Fruit fly (Drosophila melanogaster) whole organism, embryonic: ENCODE measurements around the gene in.
A peak's percentile ranks its signal among the peaks of the same experiment; 100 is the strongest.

Experiments
- C15 ChIP-seq: fragments of 200-800 bp; sonication (Bioruptor generic); IDR thresholded peaks from 3 replicates; pipeline ENCODE4 v1.3.6; 2022; ENCODE audit warnings: missing biosample characterization, missing genetic modification characterization
- CG10366 ChIP-seq: fragments of 200-800 bp; sonication (Bioruptor generic); IDR thresholded peaks from 2 replicates; pipeline ENCODE4 v1.3.6; 2022; ENCODE audit warnings: missing biosample characterization, missing genetic modification characterization
- CG10565 ChIP-seq: fragments of 200-800 bp; sonication (Bioruptor generic); optimal IDR thresholded peaks from 3 replicates; lab custom pipeline; 2016; ENCODE audit warnings: missing biosample characterization, mild to moderate bottlenecking, missing genetic modification characterization
- CG10654 ChIP-seq: fragments of 200-800 bp; sonication (Bioruptor generic); optimal IDR thresholded peaks from 2 replicates; lab custom pipeline; 2016; ENCODE audit warnings: missing biosample characterization, missing genetic modification characterization
- CG16813 ChIP-seq: fragments of 200-800 bp; sonication (Bioruptor generic); IDR thresholded peaks from 3 replicates; pipeline ENCODE4 v1.3.6; 2022; ENCODE audit warnings: missing biosample characterization, missing genetic modification characterization; ENCODE audit not compliant: partially characterized antibody
- CG17186 ChIP-seq: fragments of 200-800 bp; sonication (Bioruptor generic); optimal IDR thresholded peaks from 3 replicates; lab custom pipeline; 2017; ENCODE audit warnings: missing biosample characterization, missing genetic modification reagents, missing genetic modification characterization
- CG17802 ChIP-seq: fragments of 200-800 bp; sonication (Bioruptor generic); optimal IDR thresholded peaks from 2 replicates; lab custom pipeline; 2018; ENCODE audit warnings: missing biosample characterization, mild to moderate bottlenecking, missing genetic modification characterization, moderate library complexity
- CG2120 ChIP-seq: fragments of 200-800 bp; sonication (Bioruptor generic); optimal IDR thresholded peaks from 3 replicates; lab custom pipeline; 2016; ENCODE audit warnings: missing biosample characterization, missing genetic modification characterization
- CG2129 ChIP-seq: fragments of 200-800 bp; sonication (Bioruptor generic); IDR thresholded peaks from 2 replicates; pipeline ENCODE4 v1.3.6; 2022; ENCODE audit warnings: missing biosample characterization, missing genetic modification characterization; ENCODE audit not compliant: partially characterized antibody
- CG2875 ChIP-seq: fragments of 200-800 bp; sonication (Bioruptor generic); optimal IDR thresholded peaks from 2 replicates; lab custom pipeline; 2017; ENCODE audit warnings: missing biosample characterization, mild to moderate bottlenecking, missing genetic modification characterization, missing genetic modification reagents
- CG31365 ChIP-seq: fragments of 200-800 bp; sonication (Bioruptor generic); optimal IDR thresholded peaks from 2 replicates; lab custom pipeline; 2018; ENCODE audit warnings: missing biosample characterization, mild to moderate bottlenecking, missing genetic modification characterization
- CG3407 ChIP-seq: fragments of 200-800 bp; sonication (Bioruptor generic); optimal IDR thresholded peaks from 2 replicates; lab custom pipeline; 2018; ENCODE audit warnings: missing biosample characterization, mild to moderate bottlenecking, missing genetic modification characterization
- CG4424 ChIP-seq: fragments of 200-800 bp; sonication (Bioruptor generic); optimal IDR thresholded peaks from 3 replicates; lab custom pipeline; 2016; ENCODE audit warnings: missing biosample characterization, missing genetic modification characterization
- CG6791 ChIP-seq: fragments of 200-800 bp; sonication (Bioruptor generic); IDR thresholded peaks from 3 replicates; pipeline ENCODE4 v1.3.6; 2022; ENCODE audit warnings: missing biosample characterization, missing genetic modification characterization; ENCODE audit not compliant: partially characterized antibody
- CG8359 ChIP-seq: fragments of 200-800 bp; sonication (Bioruptor generic); optimal IDR thresholded peaks from 2 replicates; lab custom pipeline; 2017; ENCODE audit warnings: missing biosample characterization, mild to moderate bottlenecking, missing genetic modification characterization, borderline replicate concordance
- CG8478 ChIP-seq: fragments of >200 bp; optimal IDR thresholded peaks from 2 replicates; lab custom pipeline; 2018
- CG9727 ChIP-seq: fragments of 200-800 bp; sonication (Bioruptor generic); optimal IDR thresholded peaks from 3 replicates; lab custom pipeline; 2017; ENCODE audit warnings: missing biosample characterization, mild to moderate bottlenecking, missing genetic modification characterization
- CG9932 ChIP-seq: fragments of 200-800 bp; sonication (Bioruptor generic); IDR thresholded peaks from 2 replicates; pipeline ENCODE4 v1.3.6; 2022; ENCODE audit warnings: missing biosample characterization, missing genetic modification characterization
- D ChIP-seq, 2 experiments: fragments of 200-800 bp in 1 of 2; fragments of >200 bp in 1 of 2; sonication (Bioruptor generic) in 1 of 2; optimal IDR thresholded peaks; 2 replicates in 1 of 2; 3 replicates in 1 of 2; lab custom pipeline; 2017; ENCODE audit warnings: mild to moderate bottlenecking in 1 of 2, missing biosample characterization in 1 of 2, missing genetic modification characterization in 1 of 2, missing genetic modification reagents in 1 of 2
- Fer3 ChIP-seq: fragments of 200-800 bp; sonication (Bioruptor generic); optimal IDR thresholded peaks from 2 replicates; lab custom pipeline; 2018; ENCODE audit warnings: missing biosample characterization, mild to moderate bottlenecking, missing genetic modification characterization, moderate library complexity
- Mad ChIP-seq: fragments of 200-800 bp; sonication (Bioruptor generic); optimal IDR thresholded peaks from 2 replicates; lab custom pipeline; 2016; ENCODE audit warnings: missing biosample characterization, missing genetic modification characterization
- Mrtf ChIP-seq: fragments of 200-800 bp; sonication (Bioruptor generic); IDR thresholded peaks from 3 replicates; pipeline ENCODE4 v1.3.6; 2022; ENCODE audit warnings: missing biosample characterization, missing genetic modification characterization
- Oli ChIP-seq: fragments of 200-800 bp; sonication (Bioruptor generic); optimal IDR thresholded peaks from 2 replicates; lab custom pipeline; 2018; ENCODE audit warnings: missing biosample characterization, mild to moderate bottlenecking, missing genetic modification characterization, moderate library complexity
- Xbp1 ChIP-seq: fragments of 200-800 bp; sonication (Bioruptor generic); optimal IDR thresholded peaks from 3 replicates; lab custom pipeline; 2016; ENCODE audit warnings: missing biosample characterization, mild to moderate bottlenecking, missing genetic modification characterization
- ap ChIP-seq: fragments of 200-800 bp; sonication (Bioruptor generic); IDR thresholded peaks from 2 replicates; pipeline ENCODE4 v1.3.6; 2022; ENCODE audit warnings: missing biosample characterization, missing genetic modification characterization
- ara ChIP-seq: fragments of 200-800 bp; sonication (Bioruptor generic); IDR thresholded peaks from 2 replicates; pipeline ENCODE4 v1.3.6; 2022; ENCODE audit warnings: missing biosample characterization, missing genetic modification characterization
- ase ChIP-seq: fragments of 200-800 bp; sonication (Bioruptor generic); IDR thresholded peaks from 3 replicates; pipeline ENCODE4 v1.3.6; 2022; ENCODE audit warnings: missing biosample characterization, missing genetic modification characterization
- cad ChIP-seq: fragments of >200 bp; optimal IDR thresholded peaks from 2 replicates; lab custom pipeline; 2017; ENCODE audit warnings: missing biosample characterization, missing genetic modification characterization
- cato ChIP-seq: fragments of 200-800 bp; sonication (Bioruptor generic); optimal IDR thresholded peaks from 2 replicates; lab custom pipeline; 2016; ENCODE audit warnings: missing biosample characterization, missing genetic modification characterization, borderline replicate concordance
- caup ChIP-seq: fragments of 200-800 bp; sonication (Bioruptor generic); optimal IDR thresholded peaks from 3 replicates; lab custom pipeline; 2017; ENCODE audit warnings: missing biosample characterization, mild to moderate bottlenecking, missing genetic modification characterization, moderate library complexity; ENCODE audit not compliant: severe bottlenecking
- chn ChIP-seq: fragments of 200-800 bp; sonication (Bioruptor generic); optimal IDR thresholded peaks from 2 replicates; lab custom pipeline; 2016; ENCODE audit warnings: missing biosample characterization, missing genetic modification characterization
- croc ChIP-seq: fragments of 200-800 bp; sonication (Bioruptor generic); conservative IDR thresholded peaks from 3 replicates; pipeline ENCODE4 v1.3.6; 2022; ENCODE audit warnings: missing biosample characterization, missing genetic modification characterization
- dpn ChIP-seq, 2 experiments: fragments of 200-800 bp; sonication (Bioruptor generic); optimal IDR thresholded peaks; 3 replicates each; lab custom pipeline; 2016; ENCODE audit warnings: missing biosample characterization in 2 of 2, missing genetic modification characterization in 2 of 2
- fd96Cb ChIP-seq: fragments of 200-800 bp; sonication (Bioruptor generic); optimal IDR thresholded peaks from 2 replicates; lab custom pipeline; 2018; ENCODE audit warnings: missing biosample characterization, mild to moderate bottlenecking, missing genetic modification characterization, moderate library complexity
- gfzf ChIP-seq: fragments of 200-800 bp; sonication (Bioruptor generic); optimal IDR thresholded peaks from 2 replicates; lab custom pipeline; 2016; ENCODE audit warnings: missing biosample characterization, mild to moderate bottlenecking, missing genetic modification characterization, moderate library complexity
- gsb ChIP-seq: fragments of 200-800 bp; sonication (Bioruptor generic); IDR thresholded peaks from 2 replicates; pipeline ENCODE4 v1.3.6; 2022; ENCODE audit warnings: missing biosample characterization, missing genetic modification characterization
- h ChIP-seq: fragments of >200 bp; optimal IDR thresholded peaks from 2 replicates; lab custom pipeline; 2017
- ind ChIP-seq: fragments of 200-800 bp; sonication (Bioruptor generic); optimal IDR thresholded peaks from 3 replicates; lab custom pipeline; 2016; ENCODE audit warnings: missing biosample characterization, missing genetic modification characterization
- ken ChIP-seq: fragments of 200-800 bp; sonication (Bioruptor generic); IDR thresholded peaks from 3 replicates; pipeline ENCODE4 v1.3.6; 2022; ENCODE audit warnings: missing biosample characterization, missing genetic modification characterization
- lilli ChIP-seq: fragments of 200-800 bp; sonication (Bioruptor generic); optimal IDR thresholded peaks from 3 replicates; lab custom pipeline; 2016; ENCODE audit warnings: missing biosample characterization, missing genetic modification characterization
- nau ChIP-seq: fragments of 200-800 bp; sonication (Bioruptor generic); optimal IDR thresholded peaks from 3 replicates; lab custom pipeline; 2017; ENCODE audit warnings: missing biosample characterization, mild to moderate bottlenecking, missing genetic modification characterization, missing genetic modification reagents
- oc ChIP-seq: fragments of 200-800 bp; sonication (Bioruptor generic); optimal IDR thresholded peaks from 2 replicates; lab custom pipeline; 2018; ENCODE audit warnings: missing biosample characterization, mild to moderate bottlenecking, missing genetic modification characterization, moderate library complexity
- pfk ChIP-seq: fragments of 200-800 bp; sonication (Bioruptor generic); optimal IDR thresholded peaks from 2 replicates; lab custom pipeline; 2018; ENCODE audit warnings: missing biosample characterization, mild to moderate bottlenecking, missing genetic modification characterization, moderate library complexity
- pzg ChIP-seq: fragments of 200-800 bp; sonication (Bioruptor generic); optimal IDR thresholded peaks from 3 replicates; lab custom pipeline; 2018; ENCODE audit warnings: missing biosample characterization, mild to moderate bottlenecking, missing genetic modification characterization, moderate library complexity
- rib ChIP-seq: fragments of 200-800 bp; sonication (Bioruptor generic); IDR thresholded peaks from 2 replicates; pipeline ENCODE4 v1.3.6; 2022; ENCODE audit warnings: missing biosample characterization, missing genetic modification characterization
- run ChIP-seq: fragments of 200-800 bp; sonication (Bioruptor generic); optimal IDR thresholded peaks from 3 replicates; lab custom pipeline; 2018; ENCODE audit warnings: missing biosample characterization, mild to moderate bottlenecking, missing genetic modification characterization
- sug ChIP-seq: fragments of 200-800 bp; optimal IDR thresholded peaks from 2 replicates; lab custom pipeline; 2019; ENCODE audit warnings: missing biosample characterization, mild to moderate bottlenecking, missing genetic modification characterization, moderate library complexity
- tin ChIP-seq: fragments of 200-800 bp; sonication (Bioruptor generic); optimal IDR thresholded peaks from 3 replicates; lab custom pipeline; 2016; ENCODE audit warnings: missing biosample characterization, missing genetic modification characterization
- trh ChIP-seq: fragments of 200-800 bp; sonication (Bioruptor generic); optimal IDR thresholded peaks from 2 replicates; lab custom pipeline; 2016; ENCODE audit warnings: missing biosample characterization, missing genetic modification characterization
- twi ChIP-seq: fragments of 200-800 bp; optimal IDR thresholded peaks from 2 replicates; lab custom pipeline; 2019; ENCODE audit warnings: missing biosample characterization, mild to moderate bottlenecking, missing genetic modification characterization, moderate library complexity
- zfh1 ChIP-seq: fragments of 200-800 bp; sonication (Bioruptor generic); IDR thresholded peaks from 3 replicates; pipeline ENCODE4 v1.3.6; 2022; ENCODE audit warnings: missing biosample characterization, missing genetic modification characterization

in gene

dm6 chr3L:20388983-20389382, 22.0 kb downstream of the in start (continued):
- TF ChIP-seq CG10366 (peak; percentile 13; the same call in 1 of the 2 replicates), Oli (tag; lab: Kevin White, UChicago) (peak; percentile 30), ap (GFP tag; lab: Robert Waterston, UW) (no peak), Xbp1 (GFP tag; lab: Kevin White, UChicago) (peak; percentile 35), chn (GFP tag; lab: Kevin White, UChicago) (peak; percentile 18), zfh1 (GFP tag; lab: Robert Waterston, UW) (no peak), D (optimal IDR thresholded peaks at IDR 0.05; lab: Kevin White, UChicago) (no peak), D (GFP tag; optimal IDR thresholded peaks at IDR 0.05; lab: Kevin White, UChicago) (no peak), dpn (GFP tag; optimal IDR thresholded peaks at IDR 0.05; lab: Kevin White, UChicago) (peak; percentile 20 to 60), CG4424 (GFP tag; lab: Kevin White, UChicago) (no peak), CG17186 (GFP tag; lab: Kevin White, UChicago) (no peak), trh (GFP tag; lab: Kevin White, UChicago) (no peak), h (lab: Kevin White, UChicago) (no peak), run (tag; lab: Kevin White, UChicago) (no peak), Mrtf (GFP tag; lab: Robert Waterston, UW) (0 out of 3 replicates have a peak, but pooled peaks have one; percentile 36), fd96Cb (tag; lab: Kevin White, UChicago) (no peak), ara (no peak), Mad (no peak), CG10565 (GFP tag; lab: Kevin White, UChicago) (no peak), twi (no peak), Fer3 (tag; lab: Kevin White, UChicago) (peak; percentile 28), tin (no peak), C15 (GFP tag; lab: Robert Waterston, UW) (no peak), pzg (GFP tag; lab: Kevin White, UChicago) (no peak), CG3407 (GFP tag; lab: Kevin White, UChicago) (no peak), caup (peak; percentile 50), rib (GFP tag; lab: Robert Waterston, UW) (0 out of 2 replicates have a peak, but pooled peaks have one; percentile 19), CG9727 (GFP tag; lab: Kevin White, UChicago) (no peak), CG2875 (no peak), ken (GFP tag; lab: Robert Waterston, UW) (no peak), nau (GFP tag; lab: Kevin White, UChicago) (no peak), oc (tag; lab: Kevin White, UChicago) (no peak), CG2129 (GFP tag; lab: Robert Waterston, UW) (no peak), ind (peak; percentile 36), CG8478 (lab: Kevin White, UChicago) (no peak), CG6791 (GFP tag; lab: Robert Waterston, UW) (no peak), pfk (GFP tag; lab: Kevin White, UChicago) (no peak), CG31365 (tag; lab: Kevin White, UChicago) (no peak), CG2120 (GFP tag; lab: Kevin White, UChicago) (peak; percentile 76), lilli (GFP tag; lab: Kevin White, UChicago) (peak; percentile 68), cad (GFP tag; lab: Kevin White, UChicago) (no peak), croc (GFP tag; lab: Robert Waterston, UW) (no peak), sug (peak; percentile 79), gsb (GFP tag; lab: Robert Waterston, UW) (no peak), CG16813 (no peak), gfzf (GFP tag; lab: Kevin White, UChicago) (no peak), cato (GFP tag; lab: Kevin White, UChicago) (no peak), CG10654 (GFP tag; lab: Kevin White, UChicago) (peak; percentile 24), ase (GFP tag; lab: Robert Waterston, UW) (no peak), CG17802 (no peak), CG9932 (GFP tag; lab: Robert Waterston, UW) (peak; percentile 58), CG8359 (GFP tag; lab: Kevin White, UChicago) (no peak)
